Worm (Caenorhabditis elegans) whole organism, mixed stage, embryonic: Measurements from ENCODE around the gene dot-1.5.
A peak's percentile ranks its signal among the peaks of the same experiment; 100 is the strongest.

Experiments used
- M03D4.4 ChIP-seq: sonication (generic microtip); optimal IDR thresholded peaks from 2 replicates; lab custom pipeline; 2017; ENCODE audit warnings: mild to moderate bottlenecking, missing genetic modification characterization, missing compliant biosample characterization
- bed-3 ChIP-seq: fragments of 200-800 bp; sonication (Bioruptor generic); optimal IDR thresholded peaks from 3 replicates; lab custom pipeline; 2018; ENCODE audit warnings: mild to moderate bottlenecking, missing genetic modification characterization, moderate library complexity, missing compliant biosample characterization
- blmp-1 ChIP-seq: fragments of 150-350 bp; optimal IDR thresholded peaks from 2 replicates; lab custom pipeline; 2014; ENCODE audit warnings: missing biosample characterization, missing genetic modification characterization
- ceh-39 ChIP-seq: fragments of 150-350 bp; optimal IDR thresholded peaks from 2 replicates; lab custom pipeline; 2014; ENCODE audit warnings: missing biosample characterization, missing genetic modification characterization
- ceh-43 ChIP-seq: fragments of 200-800 bp; sonication (Bioruptor generic); optimal IDR thresholded peaks from 2 replicates; lab custom pipeline; 2018; ENCODE audit warnings: mild to moderate bottlenecking, missing genetic modification characterization, moderate library complexity, missing compliant biosample characterization
- ceh-83 ChIP-seq: fragments of 200-800 bp; sonication (Bioruptor generic); optimal IDR thresholded peaks from 2 replicates; lab custom pipeline; 2018; ENCODE audit warnings: mild to moderate bottlenecking, missing genetic modification characterization, missing compliant biosample characterization
- cnd-1 ChIP-seq: fragments of 200-800 bp; sonication (Bioruptor generic); optimal IDR thresholded peaks from 2 replicates; lab custom pipeline; 2018; ENCODE audit warnings: mild to moderate bottlenecking, missing genetic modification characterization, missing compliant biosample characterization
- drap-1 ChIP-seq: fragments of 200-800 bp; sonication (Bioruptor generic); optimal IDR thresholded peaks from 3 replicates; lab custom pipeline; 2018; ENCODE audit warnings: mild to moderate bottlenecking, missing genetic modification characterization, missing compliant biosample characterization
- elt-1 ChIP-seq: sonication (generic microtip); optimal IDR thresholded peaks from 2 replicates; lab custom pipeline; 2017; ENCODE audit warnings: missing genetic modification characterization, mild to moderate bottlenecking, missing compliant biosample characterization, antibody characterized with exemption, moderate library complexity, borderline replicate concordance; ENCODE audit not compliant: insufficient read depth
- elt-3 ChIP-seq: fragments of 150-350 bp; optimal IDR thresholded peaks from 2 replicates; lab custom pipeline; 2014; ENCODE audit warnings: missing biosample characterization, missing genetic modification characterization
- flh-1 ChIP-seq: fragments of 200-800 bp; sonication (Bioruptor generic); optimal IDR thresholded peaks from 2 replicates; lab custom pipeline; 2018; ENCODE audit warnings: mild to moderate bottlenecking, missing genetic modification characterization, moderate library complexity, missing compliant biosample characterization
- ham-2 ChIP-seq: fragments of 200-800 bp; sonication (Bioruptor generic); optimal IDR thresholded peaks from 2 replicates; lab custom pipeline; 2018; ENCODE audit warnings: mild to moderate bottlenecking, missing genetic modification characterization, missing compliant biosample characterization
- hlh-1 ChIP-seq: fragments of 150-350 bp; optimal IDR thresholded peaks from 2 replicates; lab custom pipeline; 2014; ENCODE audit warnings: missing biosample characterization, missing genetic modification reagents, missing genetic modification characterization
- lin-13 ChIP-seq: fragments of 150-350 bp; optimal IDR thresholded peaks from 2 replicates; lab custom pipeline; 2014; ENCODE audit warnings: missing biosample characterization, missing genetic modification characterization
- lin-32 ChIP-seq: fragments of 200-800 bp; sonication (Bioruptor generic); optimal IDR thresholded peaks from 2 replicates; lab custom pipeline; 2018; ENCODE audit warnings: mild to moderate bottlenecking, missing genetic modification characterization, missing compliant biosample characterization
- lsy-2 ChIP-seq: fragments of 150-350 bp; optimal IDR thresholded peaks from 2 replicates; lab custom pipeline; 2014; ENCODE audit warnings: missing biosample characterization, missing genetic modification characterization
- mab-5 ChIP-seq: fragments of 150-350 bp; optimal IDR thresholded peaks from 2 replicates; lab custom pipeline; 2014; ENCODE audit warnings: missing biosample characterization, missing genetic modification characterization
- mep-1 ChIP-seq: fragments of 150-350 bp; optimal IDR thresholded peaks from 2 replicates; lab custom pipeline; 2017; ENCODE audit warnings: missing biosample characterization, missing genetic modification reagents, missing genetic modification characterization, inconsistent platforms
- mls-2 ChIP-seq: sonication (generic microtip); optimal IDR thresholded peaks from 2 replicates; lab custom pipeline; 2016; ENCODE audit warnings: mild to moderate bottlenecking, missing genetic modification characterization, moderate library complexity, missing compliant biosample characterization
- nhr-12 ChIP-seq: fragments of 150-350 bp; optimal IDR thresholded peaks from 2 replicates; lab custom pipeline; 2014; ENCODE audit warnings: missing biosample characterization, missing genetic modification characterization
- nhr-2 ChIP-seq: fragments of 150-350 bp; optimal IDR thresholded peaks from 2 replicates; lab custom pipeline; 2014; ENCODE audit warnings: missing biosample characterization, missing genetic modification characterization
- nhr-237 ChIP-seq: fragments of 150-350 bp; optimal IDR thresholded peaks from 2 replicates; lab custom pipeline; 2014; ENCODE audit warnings: missing biosample characterization, missing genetic modification characterization
- nhr-28 ChIP-seq: fragments of 150-350 bp; optimal IDR thresholded peaks from 2 replicates; lab custom pipeline; 2014; ENCODE audit warnings: missing biosample characterization, missing genetic modification characterization
- nhr-76 ChIP-seq: sonication (generic microtip); optimal IDR thresholded peaks from 2 replicates; lab custom pipeline; 2017; ENCODE audit warnings: missing biosample characterization, missing genetic modification characterization
- pha-4 ChIP-seq: fragments of 150-350 bp; optimal IDR thresholded peaks from 2 replicates; lab custom pipeline; 2018; ENCODE audit warnings: missing biosample characterization, missing genetic modification reagents, missing genetic modification characterization
- sem-2 ChIP-seq: fragments of 200-800 bp; sonication (Bioruptor generic); optimal IDR thresholded peaks from 2 replicates; lab custom pipeline; 2018; ENCODE audit warnings: mild to moderate bottlenecking, missing genetic modification characterization, missing compliant biosample characterization
- snpc-4 ChIP-seq: fragments of 150-350 bp; optimal IDR thresholded peaks from 2 replicates; lab custom pipeline; 2014; ENCODE audit warnings: missing biosample characterization, missing genetic modification characterization
- sptf-1 ChIP-seq: sonication (generic microtip); optimal IDR thresholded peaks from 2 replicates; lab custom pipeline; 2017; ENCODE audit warnings: mild to moderate bottlenecking, missing genetic modification characterization, moderate library complexity, missing compliant biosample characterization
- tbx-8 ChIP-seq: fragments of 200-800 bp; sonication (Bioruptor generic); optimal IDR thresholded peaks from 2 replicates; lab custom pipeline; 2018; ENCODE audit warnings: mild to moderate bottlenecking, missing genetic modification characterization, moderate library complexity, missing compliant biosample characterization
- unc-120 ChIP-seq: sonication (generic microtip); optimal IDR thresholded peaks from 2 replicates; lab custom pipeline; 2017; ENCODE audit warnings: missing genetic modification characterization, missing compliant biosample characterization; ENCODE audit not compliant: poor library complexity, severe bottlenecking
- unc-39 ChIP-seq: fragments of 150-350 bp; optimal IDR thresholded peaks from 2 replicates; lab custom pipeline; 2014; ENCODE audit warnings: missing biosample characterization, missing genetic modification characterization
- unc-62 ChIP-seq: fragments of 150-350 bp; optimal IDR thresholded peaks from 2 replicates; lab custom pipeline; 2014; ENCODE audit warnings: missing biosample characterization, missing genetic modification reagents, missing genetic modification characterization
- zip-8 ChIP-seq: fragments of 150-350 bp; optimal IDR thresholded peaks from 2 replicates; lab custom pipeline; 2014; ENCODE audit warnings: missing biosample characterization, missing genetic modification characterization
- ztf-11 ChIP-seq: fragments of 150-350 bp; optimal IDR thresholded peaks from 2 replicates; lab custom pipeline; 2014; ENCODE audit warnings: missing biosample characterization, missing genetic modification characterization

dot-1.5 gene

DNA sequence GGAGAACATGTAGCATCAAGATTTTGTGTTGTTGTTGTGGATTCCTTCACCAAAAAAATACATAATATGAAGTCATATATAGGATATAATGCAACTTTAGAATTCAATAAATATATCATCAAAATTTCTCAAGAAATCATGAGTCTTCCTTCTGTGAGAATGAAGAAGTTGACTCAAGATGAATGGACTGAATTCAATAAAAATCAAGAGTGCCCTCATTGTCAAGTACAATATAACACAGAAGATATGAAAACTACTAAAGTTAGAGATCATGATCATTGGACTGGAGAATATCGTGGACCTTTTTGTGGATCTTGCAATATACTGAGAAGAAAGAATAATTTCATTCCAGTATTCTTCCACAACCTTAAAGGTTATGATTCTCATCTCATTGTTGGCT is 18.2 kb downstream of the dot-1.5 start:
- TF ChIP-seq elt-1 (no peak), ham-2 (GFP tag; lab: Kevin White, UChicago) (no peak), nhr-12 (tag; lab: Kevin White, UChicago) (no peak)

DNA sequence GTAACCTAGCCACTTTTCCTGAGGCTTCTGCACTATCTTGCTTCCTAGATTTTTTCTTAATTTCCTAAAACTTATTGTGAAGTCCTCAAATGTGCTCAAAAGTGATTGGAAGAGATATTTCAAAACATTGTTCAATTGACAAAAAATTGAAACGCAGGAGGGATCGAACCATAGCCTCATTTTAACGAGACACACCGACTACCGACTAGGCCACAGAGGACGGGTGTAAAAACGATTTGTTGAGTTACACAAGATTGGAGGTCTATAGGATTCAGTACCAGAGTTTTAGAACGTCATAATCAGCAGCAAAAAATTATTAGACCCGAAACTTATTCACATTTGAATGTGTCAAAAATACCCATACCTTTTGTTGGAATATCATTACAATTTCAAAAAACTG is 22.0 kb downstream of the dot-1.5 start:
- TF ChIP-seq ztf-11 (tag; lab: Kevin White, UChicago) (no peak), ceh-43 (GFP tag; lab: Kevin White, UChicago) (no peak), bed-3 (GFP tag; lab: Kevin White, UChicago) (no peak), blmp-1 (tag; lab: Kevin White, UChicago) (no peak), cnd-1 (tag; lab: Kevin White, UChicago) (no peak), unc-120 (tag; lab: Kevin White, UChicago) (no peak), zip-8 (tag; lab: Kevin White, UChicago) (no peak), flh-1 (GFP tag; lab: Kevin White, UChicago) (no peak), unc-62 (GFP tag; lab: Kevin White, UChicago) (no peak), mab-5 (tag; lab: Kevin White, UChicago) (no peak), hlh-1 (tag; lab: Kevin White, UChicago) (no peak), pha-4 (tag; lab: Kevin White, UChicago) (no peak), ceh-83 (GFP tag; lab: Kevin White, UChicago) (no peak), lin-13 (no peak), nhr-237 (tag; lab: Kevin White, UChicago) (no peak), sptf-1 (no peak), nhr-2 (tag; lab: Kevin White, UChicago) (no peak), elt-3 (tag; lab: Kevin White, UChicago) (no peak)

DNA sequence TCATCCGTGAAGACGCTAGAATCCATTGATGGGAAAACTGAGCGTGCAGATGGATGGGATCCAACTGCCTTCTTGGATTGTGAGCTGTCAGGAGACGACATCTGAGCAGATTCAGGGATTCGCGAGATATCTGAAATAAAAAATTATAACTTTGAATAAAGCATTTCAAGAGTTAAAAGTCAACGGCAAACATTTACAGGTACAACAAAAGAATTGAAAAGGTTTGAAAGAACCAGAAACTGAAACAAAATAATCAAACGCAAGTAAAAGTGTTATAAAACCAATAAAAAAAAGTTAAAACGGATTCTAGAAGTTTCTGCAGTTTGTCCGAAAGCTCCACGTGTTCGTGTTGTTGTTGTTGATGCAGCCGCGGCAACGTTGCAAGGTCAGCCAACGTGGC is 22.6 kb downstream of the dot-1.5 start, which contains the start of gene Y59E1A.4:
Gene Y59E1A.4, minus strand, starts transcription at position 101 of the 400 bp plus-strand sequence.
- no peak for TF ChIP-seq sptf-1
- no peak for TF ChIP-seq pha-4 (tag; lab: Kevin White, UChicago)
- TF ChIP-seq ceh-83 (GFP tag; lab: Kevin White, UChicago) = no peak
- TF ChIP-seq M03D4.4 (tag; lab: Kevin White, UChicago) = no peak
- no peak for TF ChIP-seq bed-3 (GFP tag; lab: Kevin White, UChicago)
- TF ChIP-seq, all 35 proteins: peak for 0

DNA sequence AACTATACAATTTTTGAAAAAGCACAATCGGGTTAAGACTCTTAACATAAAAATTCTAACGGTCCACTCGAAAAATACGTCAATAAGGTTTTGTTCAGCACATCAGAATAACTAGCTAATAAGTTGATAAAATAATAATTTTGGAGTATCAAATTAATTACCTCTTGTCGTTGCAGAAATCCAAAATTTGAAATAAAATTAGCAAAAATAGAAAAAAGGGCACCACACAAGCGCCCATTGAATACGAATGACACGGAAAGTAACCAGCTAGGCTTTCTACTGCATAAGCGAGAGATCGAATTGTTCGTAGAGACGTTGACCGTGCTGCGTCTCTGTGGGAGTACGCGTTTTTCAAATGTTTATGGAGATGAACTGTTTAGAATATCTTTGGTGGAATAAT is 41.8 kb downstream of the dot-1.5 start:
- no peak for TF ChIP-seq hlh-1 (tag; lab: Kevin White, UChicago)
- TF ChIP-seq drap-1 = no peak
- TF ChIP-seq unc-120 (tag; lab: Kevin White, UChicago) = no peak
- no peak for TF ChIP-seq pha-4 (tag; lab: Kevin White, UChicago)
- no peak for TF ChIP-seq cnd-1 (tag; lab: Kevin White, UChicago)
- TF ChIP-seq mab-5 (tag; lab: Kevin White, UChicago) = no peak
- no peak for TF ChIP-seq nhr-76
- no peak for TF ChIP-seq nhr-237 (tag; lab: Kevin White, UChicago)
- no peak for TF ChIP-seq ham-2 (GFP tag; lab: Kevin White, UChicago)
- TF ChIP-seq nhr-12 (tag; lab: Kevin White, UChicago) = no peak
- no peak for TF ChIP-seq blmp-1 (tag; lab: Kevin White, UChicago)
- TF ChIP-seq tbx-8 (GFP tag; lab: Kevin White, UChicago) = no peak
- TF ChIP-seq zip-8 (tag; lab: Kevin White, UChicago) = no peak
- TF ChIP-seq sem-2 (GFP tag; lab: Kevin White, UChicago) = no peak
- TF ChIP-seq ztf-11 (tag; lab: Kevin White, UChicago) = no peak
- TF ChIP-seq sptf-1 = no peak
- no peak for TF ChIP-seq mep-1
- no peak for TF ChIP-seq nhr-2 (tag; lab: Kevin White, UChicago)
- no peak for TF ChIP-seq mls-2 (tag; lab: Kevin White, UChicago)
- no peak for TF ChIP-seq elt-3 (tag; lab: Kevin White, UChicago)
- TF ChIP-seq, all 35 proteins: peak for 0

DNA sequence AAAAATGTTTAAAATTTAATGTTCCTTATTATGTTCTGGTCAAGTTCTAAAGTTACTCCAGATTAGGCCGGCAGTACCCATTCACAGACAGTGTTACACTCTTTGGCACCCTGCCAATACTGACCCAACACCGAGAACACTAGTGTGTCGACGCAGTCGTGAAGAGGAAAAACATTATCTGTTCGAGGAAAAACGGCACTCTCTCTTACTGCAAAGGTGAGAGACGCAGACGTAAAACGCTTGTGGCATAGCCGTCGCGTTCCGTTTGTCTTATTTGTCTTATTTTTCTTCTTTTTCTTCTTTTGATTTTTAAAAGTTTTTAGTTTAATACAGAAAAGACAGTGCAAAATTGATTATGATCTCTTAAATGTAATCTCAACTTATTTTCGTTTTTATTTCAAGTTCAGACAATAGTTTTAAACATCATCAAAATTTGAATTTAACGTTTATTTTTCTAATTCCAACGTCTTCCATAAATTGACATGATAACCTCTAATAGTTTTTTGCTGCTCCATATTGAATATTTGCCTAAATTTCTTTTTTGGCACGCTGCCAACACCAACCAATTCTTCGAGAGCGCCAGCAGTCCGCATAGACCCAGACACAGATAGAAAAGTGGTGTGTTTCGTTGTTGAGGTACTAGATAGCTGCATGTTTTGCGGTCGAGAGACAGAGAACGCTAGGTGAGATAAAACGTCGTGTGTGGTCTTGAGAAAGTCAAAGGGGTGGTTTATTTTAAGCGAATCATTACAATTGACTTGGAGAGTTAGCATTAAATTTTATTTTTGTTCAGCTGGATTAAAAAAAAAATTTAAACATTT is 43.8 kb downstream of the dot-1.5 start:
- TF ChIP-seq snpc-4 (no peak), sptf-1 (no peak), mls-2 (tag; lab: Kevin White, UChicago) (no peak), ceh-39 (tag; lab: Kevin White, UChicago) (no peak), mep-1 (no peak), unc-120 (tag; lab: Kevin White, UChicago) (no peak), nhr-76 (no peak), pha-4 (tag; lab: Kevin White, UChicago) (no peak), lsy-2 (no peak), ceh-43 (GFP tag; lab: Kevin White, UChicago) (no peak), unc-39 (no peak), sem-2 (GFP tag; lab: Kevin White, UChicago) (no peak), lin-13 (peak; percentile 16), hlh-1 (tag; lab: Kevin White, UChicago) (peak; percentile 35), elt-1 (no peak), blmp-1 (tag; lab: Kevin White, UChicago) (no peak), nhr-28 (tag; lab: Kevin White, UChicago) (no peak), drap-1 (no peak), ceh-83 (GFP tag; lab: Kevin White, UChicago) (no peak), mab-5 (tag; lab: Kevin White, UChicago) (no peak), nhr-2 (tag; lab: Kevin White, UChicago) (peak; percentile 20), ztf-11 (tag; lab: Kevin White, UChicago) (no peak), lin-32 (GFP tag; lab: Kevin White, UChicago) (no peak), M03D4.4 (tag; lab: Kevin White, UChicago) (no peak), flh-1 (GFP tag; lab: Kevin White, UChicago) (no peak), zip-8 (tag; lab: Kevin White, UChicago) (no peak), nhr-237 (tag; lab: Kevin White, UChicago) (peak; percentile 19), cnd-1 (tag; lab: Kevin White, UChicago) (no peak), bed-3 (GFP tag; lab: Kevin White, UChicago) (no peak)
